Worm (Caenorhabditis elegans): ENCODE results near the gene F19H8.2.

F19H8.2 gene

DNA sequence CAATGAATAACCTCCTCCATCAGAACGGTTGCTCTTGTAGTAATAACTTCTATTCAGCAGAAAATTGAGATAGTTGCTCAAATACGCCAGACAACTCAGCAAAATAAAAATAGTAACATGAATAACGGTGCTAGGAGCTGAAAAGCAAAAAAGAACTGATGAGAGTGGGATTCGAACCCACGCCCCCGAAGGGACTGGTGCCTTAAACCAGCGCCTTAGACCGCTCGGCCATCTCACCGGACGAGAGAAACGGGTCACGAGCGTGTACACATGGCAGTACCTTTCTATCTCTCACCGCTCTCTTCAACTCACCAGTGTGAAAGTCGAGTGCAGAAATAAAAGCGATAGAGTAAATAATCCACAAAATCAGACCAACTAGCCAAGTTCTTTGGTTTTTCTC is 29.5 kb upstream of the F19H8.2 start:
- TF ChIP-seq tlp-1 (tag; optimal IDR thresholded peaks at IDR 0.05) (no peak), blmp-1 (tag; optimal IDR thresholded peaks at IDR 0.05) (no peak), sptf-1 (tag; optimal IDR thresholded peaks at IDR 0.05) (no peak), tbx-2 (tag; optimal IDR thresholded peaks at IDR 0.05) (no peak), nhr-85 (tag) (no peak), alr-1 (tag; optimal IDR thresholded peaks at IDR 0.05; ENCODE audit: borderline replicate concordance) (no peak), nhr-237 (tag; optimal IDR thresholded peaks at IDR 0.05) (no peak), sup-37 (GFP tag; optimal IDR thresholded peaks at IDR 0.05) (no peak), dsc-1 (tag; optimal IDR thresholded peaks at IDR 0.05) (peak; percentile 45), dpl-1 (GFP tag; optimal IDR thresholded peaks at IDR 0.05) (peak; percentile 12 to 41 (median 28)), ama-1 (optimal IDR thresholded peaks at IDR 0.05) (no peak), nhr-12 (tag; optimal IDR thresholded peaks at IDR 0.05) (no peak), ets-5 (GFP tag; IDR thresholded peaks at IDR 0.05) (0 out of 2 replicates have a peak, but pooled peaks have one; percentile 47), nhr-19 (GFP tag; conservative IDR thresholded peaks at IDR 0.05) (peak; percentile 66), nhr-90 (tag; optimal IDR thresholded peaks at IDR 0.05; ENCODE audit: poor library complexity) (peak; percentile 39), lsy-2 (tag; optimal IDR thresholded peaks at IDR 0.05) (no peak), unc-62 (GFP tag; optimal IDR thresholded peaks at IDR 0.05) (no peak), hpl-2 (GFP tag; optimal IDR thresholded peaks at IDR 0.05) (no peak), mdl-1 (tag; optimal IDR thresholded peaks at IDR 0.05) (peak in 1 of 2 experiments; percentile 21), ceh-90 (tag; optimal IDR thresholded peaks at IDR 0.05) (no peak), jun-1 (tag; optimal IDR thresholded peaks at IDR 0.05) (no peak), fkh-4 (tag; optimal IDR thresholded peaks at IDR 0.05; ENCODE audit: borderline replicate concordance) (no peak), nhr-47 (tag; optimal IDR thresholded peaks at IDR 0.05) (no peak), snu-23 (GFP tag; optimal IDR thresholded peaks at IDR 0.05) (peak; percentile 71), efl-3 (GFP tag; optimal IDR thresholded peaks at IDR 0.05) (no peak), nhr-28 (tag; optimal IDR thresholded peaks at IDR 0.05) (no peak), pqm-1 (tag; optimal IDR thresholded peaks at IDR 0.05) (no peak), nhr-20 (tag; optimal IDR thresholded peaks at IDR 0.05) (peak; percentile 47), nhr-76 (tag; optimal IDR thresholded peaks at IDR 0.05) (no peak), pax-3 (tag; optimal IDR thresholded peaks at IDR 0.05) (peak; percentile 22), fkh-10 (GFP tag; optimal IDR thresholded peaks at IDR 0.05) (no peak), F16B12.6 (tag; optimal IDR thresholded peaks at IDR 0.05) (peak; percentile 11), unc-130 (tag; optimal IDR thresholded peaks at IDR 0.05) (peak; percentile 71), lir-3 (tag; optimal IDR thresholded peaks at IDR 0.05; ENCODE audit: poor library complexity) (peak; percentile 21), hlh-17 (GFP tag; optimal IDR thresholded peaks at IDR 0.05; ENCODE audit: borderline replicate concordance) (no peak), lin-39 (tag; optimal IDR thresholded peaks at IDR 0.05) (no peak), lin-35 (GFP tag; optimal IDR thresholded peaks at IDR 0.05) (peak; percentile 52 to 69), ztf-11 (tag; optimal IDR thresholded peaks at IDR 0.05) (peak in 1 of 2 experiments; percentile 37), skn-1 (tag; optimal IDR thresholded peaks at IDR 0.05) (peak; percentile 31), unc-86 (tag; optimal IDR thresholded peaks at IDR 0.05) (no peak), mef-2 (tag; optimal IDR thresholded peaks at IDR 0.05) (no peak), fos-1 (tag; optimal IDR thresholded peaks at IDR 0.05) (no peak), isw-1 (GFP tag; IDR thresholded peaks at IDR 0.05) (peak; percentile 59), snpc-4 (tag; optimal IDR thresholded peaks at IDR 0.05) (peak; percentile 90), swsn-7 (tag; optimal IDR thresholded peaks at IDR 0.05) (peak; percentile 46), ceh-8 (GFP tag; optimal IDR thresholded peaks at IDR 0.05) (peak; percentile 29), ces-1 (GFP tag; optimal IDR thresholded peaks at IDR 0.05) (no peak), irx-1 (tag; optimal IDR thresholded peaks at IDR 0.05) (peak; percentile 32), unc-30 (tag; optimal IDR thresholded peaks at IDR 0.05) (no peak), fkh-8 (tag; optimal IDR thresholded peaks at IDR 0.05) (peak; percentile 39), ceh-88 (GFP tag; IDR thresholded peaks at IDR 0.05) (no peak), pag-3 (tag; optimal IDR thresholded peaks at IDR 0.05; ENCODE audit: borderline replicate concordance, insufficient read depth) (no peak), mep-1 (tag; optimal IDR thresholded peaks at IDR 0.05) (peak; percentile 41), vab-15 (tag; optimal IDR thresholded peaks at IDR 0.05) (no peak)

Measured in whole organism, L1 larva.